Worm (Caenorhabditis elegans): ENCODE measurements around the gene K09A9.6.

- TF ChIP-seq che-1 (tag; optimal IDR thresholded peaks at IDR 0.05) (no peak), fkh-10 (GFP tag; optimal IDR thresholded peaks at IDR 0.05) (no peak), ets-4 (tag; optimal IDR thresholded peaks at IDR 0.05) (no peak), ama-1 (optimal IDR thresholded peaks at IDR 0.05) (no peak), Y22D7AL.16 (tag; optimal IDR thresholded peaks at IDR 0.05) (no peak)
Measured at ce11 chrX:15554910-15555309, 22.1 kb upstream of the K09A9.6 start.
